Fruit fly (Drosophila melanogaster): Measurements from ENCODE around the gene t-Grip91.

Gene t-Grip91

dm6 chr2L:15752096-15752495, 31.8 kb upstream of the t-Grip91 start, which contains the start of gene Mtr4 (continued):
- TF ChIP-seq Dp (GFP tag; optimal IDR thresholded peaks at IDR 0.05) (peak; percentile 35), MBD-R2 (GFP tag; IDR thresholded peaks at IDR 0.05) (peak; percentile 71), nerfin-2 (GFP tag; IDR thresholded peaks at IDR 0.05; ENCODE audit: partially characterized antibody) (peak; percentile 53; the same call in 1 of the 2 replicates), BEAF-32 (GFP tag; optimal IDR thresholded peaks at IDR 0.05) (peak; percentile 16), CG4707 (GFP tag; optimal IDR thresholded peaks at IDR 0.05) (no peak), lbe (GFP tag; optimal IDR thresholded peaks at IDR 0.05) (no peak), crp (GFP tag; optimal IDR thresholded peaks at IDR 0.05) (peak in 1 of 2 experiments; percentile 42), CG6791 (GFP tag; IDR thresholded peaks at IDR 0.05; ENCODE audit: partially characterized antibody) (peak; percentile 44; the same call in 1 of the 3 replicates), CG9876 (GFP tag; optimal IDR thresholded peaks at IDR 0.05) (no peak), CG13287 (GFP tag; IDR thresholded peaks at IDR 0.05; ENCODE audit: partially characterized antibody) (peak; percentile 60), dm (GFP tag; optimal IDR thresholded peaks at IDR 0.05) (peak; percentile 76), row (GFP tag; IDR thresholded peaks at IDR 0.05) (peak; percentile 80), CG3838 (GFP tag; optimal IDR thresholded peaks at IDR 0.05) (no peak), CG10267 (tag; optimal IDR thresholded peaks at IDR 0.05) (peak; percentile 10), unc-4 (GFP tag; IDR thresholded peaks at IDR 0.05; ENCODE audit: partially characterized antibody) (0 out of 2 replicates have a peak, but pooled peaks have one; percentile 17), Nf-YC (tag; optimal IDR thresholded peaks at IDR 0.05) (peak; percentile 18), pzg (GFP tag; optimal IDR thresholded peaks at IDR 0.05) (peak; percentile 40), Scr (GFP tag; IDR thresholded peaks at IDR 0.05; ENCODE audit: partially characterized antibody) (peak; percentile 48), Doc3 (GFP tag; IDR thresholded peaks at IDR 0.05; ENCODE audit: partially characterized antibody) (0 out of 3 replicates have a peak, but pooled peaks have one; percentile 34), Dll (GFP tag; IDR thresholded peaks at IDR 0.05; ENCODE audit: partially characterized antibody) (peak; percentile 62), Sry-β (GFP tag; optimal IDR thresholded peaks at IDR 0.05) (peak; percentile 94), Dref (GFP tag; IDR thresholded peaks at IDR 0.05) (peak; percentile 79), YL-1 (GFP tag; optimal IDR thresholded peaks at IDR 0.05) (peak; percentile 42), CHES-1-like (GFP tag; optimal IDR thresholded peaks at IDR 0.05) (no peak), MESR4 (GFP tag; optimal IDR thresholded peaks at IDR 0.05) (peak; percentile 76), HLH4C (GFP tag; IDR thresholded peaks at IDR 0.05; ENCODE audit: partially characterized antibody) (peak; percentile 71), trem (tag; optimal IDR thresholded peaks at IDR 0.05) (peak; percentile 3), CG16813 (GFP tag; IDR thresholded peaks at IDR 0.05; ENCODE audit: partially characterized antibody) (peak; percentile 41; the same call in 1 of the 3 replicates), CG34224 (GFP tag; IDR thresholded peaks at IDR 0.05; ENCODE audit: partially characterized antibody) (peak; percentile 64), Sin3A (optimal IDR thresholded peaks at IDR 0.05) (peak; percentile 11)

- TF ChIP-seq CG2120 (GFP tag; optimal IDR thresholded peaks at IDR 0.05) (peak; percentile 5), nerfin-1 (tag; optimal IDR thresholded peaks at IDR 0.05) (no peak), hkb (optimal IDR thresholded peaks at IDR 0.05) (no peak), hkb (GFP tag; IDR thresholded peaks at IDR 0.05) (no peak), z (GFP tag; IDR thresholded peaks at IDR 0.05) (peak; percentile 82), prd (optimal IDR thresholded peaks at IDR 0.05) (no peak), prd (GFP tag; IDR thresholded peaks at IDR 0.05) (0 out of 3 replicates have a peak, but pooled peaks have one; percentile 12), Mes4 (GFP tag; optimal IDR thresholded peaks at IDR 0.05) (no peak), CG12769 (tag; optimal IDR thresholded peaks at IDR 0.05) (peak; percentile 2), CG10959 (GFP tag; IDR thresholded peaks at IDR 0.05) (no peak), CG12071 (GFP tag; optimal IDR thresholded peaks at IDR 0.05) (no peak), hbn (GFP tag; IDR thresholded peaks at IDR 0.05; ENCODE audit: partially characterized antibody) (no peak), Ptx1 (GFP tag; IDR thresholded peaks at IDR 0.05) (no peak), Sox102F (GFP tag; optimal IDR thresholded peaks at IDR 0.05) (no peak), fd102C (GFP tag; optimal IDR thresholded peaks at IDR 0.05) (no peak), sens (GFP tag) (no peak), vvl (GFP tag; IDR thresholded peaks at IDR 0.05) (peak; percentile 44), kni (GFP tag; optimal IDR thresholded peaks at IDR 0.05) (peak; percentile 21), CG13123 (GFP tag; optimal IDR thresholded peaks at IDR 0.05) (no peak), Spps (tag; optimal IDR thresholded peaks at IDR 0.05) (no peak), Antp (GFP tag; optimal IDR thresholded peaks at IDR 0.05) (no peak), row (GFP tag; IDR thresholded peaks at IDR 0.05) (peak; percentile 27; the same call in 1 of the 3 replicates)
Measured at dm6 chr2L:15760666-15761065, 23.2 kb upstream of the t-Grip91 start.
